Worm (Caenorhabditis elegans): ENCODE measurements around the gene irld-14.

The irld-14 gene

ce11 chrV:14990843-14991242 is 5.5 kb upstream of the irld-14 start, which contains the start of the genes cdt-2 and T01C3.2 (continued):
- TF ChIP-seq mes-2 (tag; optimal IDR thresholded peaks at IDR 0.05; ENCODE audit: poor library complexity, severe bottlenecking) (peak; percentile 51), arid-1 (GFP tag; conservative IDR thresholded peaks at IDR 0.05) (no peak), D1046.2 (GFP tag; IDR thresholded peaks at IDR 0.05) (no peak), nhr-11 (tag; optimal IDR thresholded peaks at IDR 0.05) (no peak), lin-38 (GFP tag; IDR thresholded peaks at IDR 0.05) (peak; percentile 48), pha-4 (GFP tag; IDR thresholded peaks at IDR 0.05) (no peak), pha-4 (tag; optimal IDR thresholded peaks at IDR 0.05) (no peak), dve-1 (tag; optimal IDR thresholded peaks at IDR 0.05; ENCODE audit: insufficient read depth) (peak; percentile 31), F10B5.3 (tag; optimal IDR thresholded peaks at IDR 0.05) (no peak), set-16 (GFP tag; IDR thresholded peaks at IDR 0.05) (no peak), ztf-7 (tag; optimal IDR thresholded peaks at IDR 0.05) (no peak), cey-2 (tag; optimal IDR thresholded peaks at IDR 0.05; ENCODE audit: borderline replicate concordance, insufficient read depth) (no peak), daf-8 (GFP tag; IDR thresholded peaks at IDR 0.05) (no peak), dmd-8 (GFP tag; IDR thresholded peaks at IDR 0.05) (no peak), R02D3.7 (tag; optimal IDR thresholded peaks at IDR 0.05) (peak; percentile 70), F44E2.7 (GFP tag; IDR thresholded peaks at IDR 0.05) (no peak)

ce11 chrV:14991489-14991888 is 4.8 kb upstream of the irld-14 start:
- TF ChIP-seq Y48G9A.11 (GFP tag; IDR thresholded peaks at IDR 0.05): peak; percentile 46; the same call in 1 of the 2 replicates
- peak; percentile 16 for TF ChIP-seq F49E8.2 (tag; optimal IDR thresholded peaks at IDR 0.05; ENCODE audit: borderline replicate concordance)
- no peak for TF ChIP-seq dpl-1 (GFP tag; optimal IDR thresholded peaks at IDR 0.05)
- no peak for TF ChIP-seq cey-2 (tag; optimal IDR thresholded peaks at IDR 0.05; ENCODE audit: borderline replicate concordance, insufficient read depth)
- peak; percentile 75 for TF ChIP-seq aha-1 (tag)
- TF ChIP-seq unc-130 (GFP tag; optimal IDR thresholded peaks at IDR 0.05): peak; percentile 1

ce11 chrV:14992627-14993117 is 3.7 kb upstream of the irld-14 start, which contains the start of gene T01C3.3:
Gene T01C3.3 (minus strand): TSS chrV:14992677.
- TF ChIP-seq Y48G9A.11 (GFP tag; IDR thresholded peaks at IDR 0.05) (peak; percentile 81), lin-38 (GFP tag; IDR thresholded peaks at IDR 0.05) (peak; percentile 63), ztf-7 (tag; optimal IDR thresholded peaks at IDR 0.05) (no peak), unc-130 (GFP tag; optimal IDR thresholded peaks at IDR 0.05) (peak; percentile 59), dmd-6 (GFP tag; IDR thresholded peaks at IDR 0.05) (no peak)

DNA sequence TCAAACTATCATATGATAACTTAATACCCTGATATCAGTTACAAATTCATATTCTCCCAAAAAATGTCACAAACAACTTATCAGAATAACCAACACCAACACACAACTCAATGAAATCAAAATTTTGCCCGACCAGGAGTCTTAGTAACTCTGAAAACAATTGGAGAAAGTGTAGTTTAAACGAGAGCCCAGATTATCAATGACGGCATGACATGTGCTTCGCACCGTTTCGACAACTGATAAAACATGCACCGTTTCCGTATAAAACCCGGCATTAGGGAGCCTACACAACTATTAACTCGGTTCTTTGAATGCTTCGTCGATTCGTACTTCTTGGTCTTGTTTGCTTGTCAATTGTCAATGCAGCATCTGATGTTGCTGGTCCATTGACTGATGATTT is 2.7 kb upstream of the irld-14 start, which contains the start of gene fil-1:
fil-1 (plus strand) TSS at position 219 of the 400 bp plus-strand sequence.
- TF ChIP-seq fos-1 (tag; optimal IDR thresholded peaks at IDR 0.05): no peak
- no peak for TF ChIP-seq nhr-237 (tag; optimal IDR thresholded peaks at IDR 0.05)
- peak; percentile 34 for TF ChIP-seq hlh-11 (tag; optimal IDR thresholded peaks at IDR 0.05)
- TF ChIP-seq arid-1 (GFP tag; conservative IDR thresholded peaks at IDR 0.05): no peak
- TF ChIP-seq daf-16 (GFP tag; optimal IDR thresholded peaks at IDR 0.05): no peak
- peak; percentile 88 for TF ChIP-seq daf-16 (tag; optimal IDR thresholded peaks at IDR 0.05)
- no peak for TF ChIP-seq egl-43 (GFP tag; IDR thresholded peaks at IDR 0.05)
- no peak for TF ChIP-seq F49E8.2 (tag; optimal IDR thresholded peaks at IDR 0.05; ENCODE audit: borderline replicate concordance)
- TF ChIP-seq vab-7 (GFP tag; IDR thresholded peaks at IDR 0.05): no peak
- no peak for TF ChIP-seq F37D6.2 (tag; optimal IDR thresholded peaks at IDR 0.05)
- TF ChIP-seq dmd-6 (GFP tag; IDR thresholded peaks at IDR 0.05): peak; percentile 65
- TF ChIP-seq spr-3 (GFP tag; optimal IDR thresholded peaks at IDR 0.05): no peak
- TF ChIP-seq php-3 (GFP tag; IDR thresholded peaks at IDR 0.05): no peak
- no peak for TF ChIP-seq ztf-11 (tag; optimal IDR thresholded peaks at IDR 0.05)
- TF ChIP-seq fkh-10 (GFP tag; optimal IDR thresholded peaks at IDR 0.05): no peak
- no peak for TF ChIP-seq unc-39 (tag; optimal IDR thresholded peaks at IDR 0.05)
- peak; percentile 26 for TF ChIP-seq dve-1 (tag; optimal IDR thresholded peaks at IDR 0.05; ENCODE audit: insufficient read depth)
- TF ChIP-seq nhr-25 (tag; optimal IDR thresholded peaks at IDR 0.05; ENCODE audit: borderline replicate concordance, insufficient read depth): no peak
- no peak for TF ChIP-seq dpl-1 (GFP tag; optimal IDR thresholded peaks at IDR 0.05)
- TF ChIP-seq nhr-28 (tag; optimal IDR thresholded peaks at IDR 0.05): peak; percentile 59
- TF ChIP-seq mxl-3 (GFP tag; optimal IDR thresholded peaks at IDR 0.05): peak; percentile 52

All from whole organism, L4 larva.